Worm (Caenorhabditis elegans) whole organism, L2 larva: ENCODE results near the gene nra-4.

Experiments
- R02D3.7 ChIP-seq: fragments of 150-350 bp; optimal IDR thresholded peaks from 2 replicates; lab custom pipeline; 2014; ENCODE audit warnings: missing biosample characterization, missing genetic modification characterization
- ama-1 ChIP-seq: fragments of 150-350 bp; optimal IDR thresholded peaks from 2 replicates; lab custom pipeline; 2018; ENCODE audit warnings: inconsistent platforms
- ceh-16 ChIP-seq: fragments of 150-350 bp; optimal IDR thresholded peaks from 2 replicates; lab custom pipeline; 2014; ENCODE audit warnings: missing biosample characterization, missing genetic modification characterization
- lin-13 ChIP-seq: fragments of 150-350 bp; optimal IDR thresholded peaks from 2 replicates; lab custom pipeline; 2014; ENCODE audit warnings: missing biosample characterization, missing genetic modification reagents, missing genetic modification characterization
- nhr-21 ChIP-seq: fragments of 150-350 bp; optimal IDR thresholded peaks from 2 replicates; lab custom pipeline; 2014; ENCODE audit warnings: missing biosample characterization, missing genetic modification characterization
- sma-3 ChIP-seq: sonication (generic microtip); optimal IDR thresholded peaks from 2 replicates; lab custom pipeline; 2016; ENCODE audit warnings: missing genetic modification reagents, missing genetic modification characterization, missing compliant biosample characterization
- snpc-4 ChIP-seq: fragments of 150-350 bp; optimal IDR thresholded peaks from 2 replicates; lab custom pipeline; 2014; ENCODE audit warnings: missing biosample characterization, missing genetic modification characterization
- unc-39 ChIP-seq: fragments of 150-350 bp; optimal IDR thresholded peaks from 2 replicates; lab custom pipeline; 2014; ENCODE audit warnings: missing biosample characterization, missing genetic modification characterization
- ztf-11 ChIP-seq: sonication (generic microtip); optimal IDR thresholded peaks from 2 replicates; lab custom pipeline; 2017; ENCODE audit warnings: missing biosample characterization, missing genetic modification characterization

DNA sequence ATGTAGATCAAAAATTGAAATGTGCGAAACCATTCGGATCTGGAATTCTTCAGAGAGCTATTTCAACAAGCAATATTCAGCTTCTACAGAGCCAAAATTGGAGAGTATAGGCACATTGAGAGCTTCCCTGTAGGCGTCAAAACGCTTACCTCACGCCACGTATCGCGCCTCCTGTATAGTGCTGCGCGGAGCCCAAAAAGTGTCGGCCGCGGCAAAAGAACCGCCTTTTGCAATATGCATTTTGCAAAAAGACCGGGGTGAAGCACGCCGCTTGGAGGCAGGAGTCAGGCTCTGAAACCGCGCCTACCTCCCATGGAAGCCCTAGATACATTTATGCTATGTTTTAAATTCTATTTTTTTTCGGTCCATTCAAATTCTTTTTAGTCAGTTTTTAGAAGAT, 3.3 kb upstream of the nra-4 start:
- TF ChIP-seq snpc-4 (tag; lab: Kevin White, UChicago), result no peak
- no peak for TF ChIP-seq ztf-11 (tag; lab: Kevin White, UChicago)
- TF ChIP-seq ama-1 (lab: Kevin White, UChicago), result no peak
- no peak for TF ChIP-seq R02D3.7 (tag; lab: Kevin White, UChicago)
- no peak for TF ChIP-seq lin-13
- TF ChIP-seq sma-3 (GFP tag; lab: Kevin White, UChicago), result no peak
- TF ChIP-seq nhr-21 (tag; lab: Kevin White, UChicago), result no peak
- no peak for TF ChIP-seq unc-39 (tag; lab: Kevin White, UChicago)
- TF ChIP-seq ceh-16, result no peak
